Worm (Caenorhabditis elegans): ENCODE data around the gene F46F5.14.

DNA sequence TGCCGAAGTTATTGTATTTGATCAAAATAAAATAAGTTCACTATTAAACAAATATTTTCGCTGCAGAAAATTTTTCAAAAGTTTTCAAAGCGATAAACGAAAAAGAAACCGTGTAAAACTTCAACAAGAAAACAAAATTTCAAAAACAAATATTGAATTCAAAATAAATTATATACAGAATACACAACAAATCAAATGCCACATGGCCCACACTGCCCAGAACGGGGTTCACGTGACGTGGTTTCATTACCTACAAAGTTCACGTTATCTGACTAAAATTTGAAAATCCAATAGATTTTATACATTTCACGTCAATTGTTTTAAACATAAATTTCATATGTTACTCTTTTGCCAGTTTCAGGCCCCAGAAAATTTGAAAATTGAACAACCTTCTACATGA, 20.7 kb downstream of the F46F5.14 start, which contains the start of gene F46F5.7:
- no peak for TF ChIP-seq nhr-21 (tag; optimal IDR thresholded peaks at IDR 0.05)
- no peak for TF ChIP-seq blmp-1 (tag; optimal IDR thresholded peaks at IDR 0.05; ENCODE audit: insufficient read depth)
- no peak for TF ChIP-seq nhr-12 (tag; optimal IDR thresholded peaks at IDR 0.05)
- TF ChIP-seq aly-2 (tag; optimal IDR thresholded peaks at IDR 0.05): no peak

Measured in whole organism, L2 larva.